In the genomic region with DNA sequence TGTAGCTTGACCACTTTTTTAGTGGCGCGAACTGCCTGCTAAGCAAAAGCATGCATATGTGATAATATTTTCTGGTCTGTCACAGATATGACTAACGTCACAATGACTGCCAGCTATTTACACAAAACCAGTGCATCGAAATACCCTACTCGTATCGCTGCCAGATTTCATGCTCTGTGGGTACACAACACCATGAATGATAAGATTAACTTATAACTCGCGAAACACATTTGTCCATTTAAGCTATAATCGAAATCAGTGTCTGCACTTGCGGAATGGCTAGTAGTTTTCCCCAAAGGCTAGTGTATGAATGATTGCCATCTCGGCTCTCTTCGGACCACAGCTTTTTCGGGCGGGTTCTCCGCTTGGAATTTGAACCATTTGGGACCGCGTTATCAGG, we compare ENCODE assay signal across 5 fruit fly cellular contexts.
TF ChIP-seq lines count a peak whose summit lies in the region.

No protein-coding gene starts in this region.

- TF ChIP-seq CTCF in whole organism, embryonic (GFP tag; optimal IDR thresholded peaks at IDR 0.05; lab: Kevin White, UChicago), result no peak

TF ChIP-seq in whole organism, adult, 20 proteins besides CTCF, POLR2A, EP300 and RAD21 (continues in another document):
- TF ChIP-seq tj (GFP tag; optimal IDR thresholded peaks at IDR 0.05; lab: Kevin White, UChicago) (peak; percentile 70), CG11617 (GFP tag; optimal IDR thresholded peaks at IDR 0.05; lab: Kevin White, UChicago) (no peak), CG5204 (GFP tag; optimal IDR thresholded peaks at IDR 0.05; lab: Kevin White, UChicago) (no peak), Crg-1 (GFP tag; optimal IDR thresholded peaks at IDR 0.05; lab: Kevin White, UChicago) (no peak), CG12768 (GFP tag; optimal IDR thresholded peaks at IDR 0.05; lab: Kevin White, UChicago) (no peak), CG7101 (tag; optimal IDR thresholded peaks at IDR 0.05; lab: Kevin White, UChicago) (no peak), toe (GFP tag; optimal IDR thresholded peaks at IDR 0.05; lab: Kevin White, UChicago) (no peak), CG7045 (GFP tag; optimal IDR thresholded peaks at IDR 0.05; lab: Kevin White, UChicago) (peak; percentile 15), CG33017 (tag; optimal IDR thresholded peaks at IDR 0.05; lab: Kevin White, UChicago) (no peak), Mnt (GFP tag; optimal IDR thresholded peaks at IDR 0.05; lab: Kevin White, UChicago) (peak; percentile 1), cic (GFP tag; optimal IDR thresholded peaks at IDR 0.05; lab: Kevin White, UChicago) (peak; percentile 51), kay (GFP tag; lab: Kevin White, UChicago; ENCODE audit: borderline replicate concordance) (peak; percentile 85), CG14711 (tag; optimal IDR thresholded peaks at IDR 0.05; lab: Kevin White, UChicago) (no peak), Clk (GFP tag; optimal IDR thresholded peaks at IDR 0.05; lab: Kevin White, UChicago) (no peak), ovo (GFP tag; optimal IDR thresholded peaks at IDR 0.05; lab: Kevin White, UChicago) (no peak), bab1 (GFP tag; optimal IDR thresholded peaks at IDR 0.05; lab: Kevin White, UChicago) (no peak), cnc (optimal IDR thresholded peaks at IDR 0.05; lab: Kevin White, UChicago) (peak in 1 of 2 experiments; percentile 39), CG1620 (GFP tag; optimal IDR thresholded peaks at IDR 0.05; lab: Kevin White, UChicago) (no peak)

TF ChIP-seq in whole organism, embryonic, 481 proteins besides CTCF, POLR2A, EP300 and RAD21 (continues in another document):
- no peak for TF ChIP-seq Hr39 (optimal IDR thresholded peaks at IDR 0.05; lab: Kevin White, UChicago)
- TF ChIP-seq tx (GFP tag; optimal IDR thresholded peaks at IDR 0.05; lab: Kevin White, UChicago), result no peak
- TF ChIP-seq ATbp (GFP tag; optimal IDR thresholded peaks at IDR 0.05; lab: Kevin White, UChicago), result no peak
- TF ChIP-seq eve (GFP tag; optimal IDR thresholded peaks at IDR 0.05; lab: Kevin White, UChicago), result no peak
- TF ChIP-seq Rfx (GFP tag; IDR thresholded peaks at IDR 0.05; lab: Robert Waterston, UW), result no peak
- no peak for TF ChIP-seq CG10267 (tag; optimal IDR thresholded peaks at IDR 0.05; lab: Kevin White, UChicago)
- TF ChIP-seq CG10274 (GFP tag; optimal IDR thresholded peaks at IDR 0.05; lab: Kevin White, UChicago), result peak; percentile 58
- TF ChIP-seq CG3995 (GFP tag; optimal IDR thresholded peaks at IDR 0.05; lab: Kevin White, UChicago), result peak; percentile 8
- no peak for TF ChIP-seq zfh1 (GFP tag; IDR thresholded peaks at IDR 0.05; lab: Robert Waterston, UW)
- no peak for TF ChIP-seq CG8290 (GFP tag; optimal IDR thresholded peaks at IDR 0.05; lab: Kevin White, UChicago)
- TF ChIP-seq CG8290 (tag; optimal IDR thresholded peaks at IDR 0.05; lab: Kevin White, UChicago), result peak in 1 of 2 experiments; percentile 15
- no peak for TF ChIP-seq CG2875 (GFP tag; optimal IDR thresholded peaks at IDR 0.05; lab: Kevin White, UChicago)
- TF ChIP-seq CG32772 (GFP tag; IDR thresholded peaks at IDR 0.05; lab: Robert Waterston, UW), result no peak
- no peak for TF ChIP-seq CG6272 (GFP tag; IDR thresholded peaks at IDR 0.05; lab: Robert Waterston, UW)
- TF ChIP-seq CG2199 (GFP tag; IDR thresholded peaks at IDR 0.05; lab: Robert Waterston, UW), result peak; percentile 53; the same call in 1 of the 3 replicates
- TF ChIP-seq CG18619 (GFP tag; optimal IDR thresholded peaks at IDR 0.05; lab: Kevin White, UChicago), result no peak
- TF ChIP-seq sd (tag; optimal IDR thresholded peaks at IDR 0.05; lab: Kevin White, UChicago), result peak; percentile 83
- no peak for TF ChIP-seq Side (GFP tag; optimal IDR thresholded peaks at IDR 0.05; lab: Kevin White, UChicago)

TF ChIP-seq in whole organism, prepupa, 60 proteins besides CTCF, POLR2A, EP300 and RAD21 (continues in another document):
- TF ChIP-seq Sox14 (GFP tag; optimal IDR thresholded peaks at IDR 0.05; lab: Kevin White, UChicago) (no peak), fkh (GFP tag; optimal IDR thresholded peaks at IDR 0.05; lab: Kevin White, UChicago) (peak; percentile 46), fd59A (GFP tag; optimal IDR thresholded peaks at IDR 0.05; lab: Kevin White, UChicago) (no peak), CG6808 (GFP tag; optimal IDR thresholded peaks at IDR 0.05; lab: Kevin White, UChicago) (peak; percentile 17), CG16779 (tag; optimal IDR thresholded peaks at IDR 0.05; lab: Kevin White, UChicago) (no peak), CG11294 (GFP tag; IDR thresholded peaks at IDR 0.05; lab: Robert Waterston, UW) (no peak), eg (GFP tag; IDR thresholded peaks at IDR 0.05; lab: Robert Waterston, UW) (no peak), Eip78C (GFP tag; lab: Kevin White, UChicago) (peak; percentile 17), svp (GFP tag; lab: Kevin White, UChicago) (no peak), CG34406 (GFP tag; optimal IDR thresholded peaks at IDR 0.05; lab: Kevin White, UChicago) (no peak), CG8319 (GFP tag; optimal IDR thresholded peaks at IDR 0.05; lab: Kevin White, UChicago) (no peak), cyc (GFP tag; optimal IDR thresholded peaks at IDR 0.05; lab: Kevin White, UChicago) (no peak), Sox15 (GFP tag; optimal IDR thresholded peaks at IDR 0.05; lab: Kevin White, UChicago) (no peak), dac (GFP tag; optimal IDR thresholded peaks at IDR 0.05; lab: Kevin White, UChicago) (no peak), CG11762 (GFP tag; optimal IDR thresholded peaks at IDR 0.05; lab: Kevin White, UChicago; ENCODE audit: insufficient read depth) (no peak), CG6792 (GFP tag; optimal IDR thresholded peaks at IDR 0.05; lab: Kevin White, UChicago) (no peak), Sox102F (GFP tag; optimal IDR thresholded peaks at IDR 0.05; lab: Kevin White, UChicago) (no peak), CG7368 (GFP tag; optimal IDR thresholded peaks at IDR 0.05; lab: Kevin White, UChicago) (no peak), Hr38 (GFP tag; optimal IDR thresholded peaks at IDR 0.05; lab: Kevin White, UChicago) (no peak), Met (GFP tag; optimal IDR thresholded peaks at IDR 0.05; lab: Kevin White, UChicago) (no peak)

TF ChIP-seq in whole organism, pupa, 21 proteins besides CTCF, POLR2A, EP300 and RAD21:
- TF ChIP-seq CG34367 (tag; optimal IDR thresholded peaks at IDR 0.05; lab: Kevin White, UChicago) (no peak), CG13204 (GFP tag; optimal IDR thresholded peaks at IDR 0.05; lab: Kevin White, UChicago) (no peak), EcR (GFP tag; optimal IDR thresholded peaks at IDR 0.05; lab: Kevin White, UChicago) (peak; percentile 15)
TF ChIP-seq in whole organism, pupa: peak in this region for 1.

TF ChIP-seq in whole organism, wandering third instar larva, 38 proteins besides CTCF, POLR2A, EP300 and RAD21:
- TF ChIP-seq Hnf4 (GFP tag; optimal IDR thresholded peaks at IDR 0.05; lab: Kevin White, UChicago), result no peak
- TF ChIP-seq brk (GFP tag; optimal IDR thresholded peaks at IDR 0.05; lab: Kevin White, UChicago), result no peak
- no peak for TF ChIP-seq psq (GFP tag; optimal IDR thresholded peaks at IDR 0.05; lab: Kevin White, UChicago)
- no peak for TF ChIP-seq HLH106 (tag; optimal IDR thresholded peaks at IDR 0.05; lab: Kevin White, UChicago)
- TF ChIP-seq sage (GFP tag; optimal IDR thresholded peaks at IDR 0.05; lab: Kevin White, UChicago), result no peak
- TF ChIP-seq Rel (GFP tag; optimal IDR thresholded peaks at IDR 0.05; lab: Kevin White, UChicago), result no peak
- TF ChIP-seq Rel (tag; optimal IDR thresholded peaks at IDR 0.05; lab: Kevin White, UChicago), result no peak
- peak; percentile 26 for TF ChIP-seq Hr83 (GFP tag; optimal IDR thresholded peaks at IDR 0.05; lab: Kevin White, UChicago; ENCODE audit: poor library complexity, severe bottlenecking)
- TF ChIP-seq N (GFP tag; optimal IDR thresholded peaks at IDR 0.05; lab: Kevin White, UChicago), result no peak
- TF ChIP-seq rgr (GFP tag; optimal IDR thresholded peaks at IDR 0.05; lab: Kevin White, UChicago), result peak; percentile 16
- no peak for TF ChIP-seq dl (GFP tag; optimal IDR thresholded peaks at IDR 0.05; lab: Kevin White, UChicago; ENCODE audit: insufficient read depth in 1 of 2, partially characterized antibody in 2 of 2)
- TF ChIP-seq GATAd (GFP tag; optimal IDR thresholded peaks at IDR 0.05; lab: Kevin White, UChicago), result no peak
